Fruit fly (Drosophila melanogaster): ENCODE data around the gene CG11905.

dm6 chr3L:16978406-16978805 is 43.1 kb upstream of the CG11905 start:
- TF ChIP-seq psq (optimal IDR thresholded peaks at IDR 0.05) (no peak), ttk (optimal IDR thresholded peaks at IDR 0.05) (no peak)

Measured in Kc167 (cell line).